Worm (Caenorhabditis elegans) whole organism, late embryonic: ENCODE data around the gene F28C1.1.

Experiments used
- C08G9.2 ChIP-seq: sonication (generic microtip); optimal IDR thresholded peaks from 2 replicates; lab custom pipeline; 2016; ENCODE audit warnings: mild to moderate bottlenecking, missing genetic modification characterization, moderate library complexity, missing compliant biosample characterization
- F13H6.1 ChIP-seq: sonication (generic microtip); optimal IDR thresholded peaks from 2 replicates; lab custom pipeline; 2016; ENCODE audit warnings: missing genetic modification characterization, missing compliant biosample characterization
- K02D7.2 ChIP-seq: sonication (generic microtip); optimal IDR thresholded peaks from 2 replicates; lab custom pipeline; 2017; ENCODE audit warnings: mild to moderate bottlenecking, missing genetic modification characterization, missing compliant biosample characterization
- K09A11.1 ChIP-seq: sonication (generic microtip); optimal IDR thresholded peaks from 2 replicates; lab custom pipeline; 2017; ENCODE audit warnings: antibody characterized with exemption, mild to moderate bottlenecking, missing genetic modification characterization, missing compliant biosample characterization; ENCODE audit not compliant: insufficient read depth
- T23F11.4 ChIP-seq: fragments of 200-800 bp; sonication (Bioruptor generic); optimal IDR thresholded peaks from 2 replicates; lab custom pipeline; 2018; ENCODE audit warnings: mild to moderate bottlenecking, missing genetic modification characterization, missing compliant biosample characterization
- Y22D7AL.16 ChIP-seq: sonication (generic microtip); optimal IDR thresholded peaks from 2 replicates; lab custom pipeline; 2016; ENCODE audit warnings: missing genetic modification characterization, missing compliant biosample characterization
- ahr-1 ChIP-seq: sonication (generic microtip); optimal IDR thresholded peaks from 2 replicates; lab custom pipeline; 2016; ENCODE audit warnings: missing genetic modification characterization, missing compliant biosample characterization
- ceh-18 ChIP-seq: sonication (generic microtip); optimal IDR thresholded peaks from 2 replicates; lab custom pipeline; 2016; ENCODE audit warnings: missing genetic modification characterization, missing compliant biosample characterization
- ceh-2 ChIP-seq: sonication (generic microtip); optimal IDR thresholded peaks from 2 replicates; lab custom pipeline; 2016; ENCODE audit warnings: missing genotype, missing genetic modification characterization, missing compliant biosample characterization
- ceh-22 ChIP-seq: sonication (generic microtip); optimal IDR thresholded peaks from 2 replicates; lab custom pipeline; 2017; ENCODE audit warnings: missing biosample characterization, missing genetic modification characterization
- ceh-30 ChIP-seq: fragments of 150-350 bp; optimal IDR thresholded peaks from 2 replicates; lab custom pipeline; 2014; ENCODE audit warnings: missing biosample characterization, missing genetic modification characterization
- ceh-31 ChIP-seq: sonication (generic microtip); optimal IDR thresholded peaks from 2 replicates; lab custom pipeline; 2016; ENCODE audit warnings: missing genetic modification characterization, missing compliant biosample characterization
- ceh-9 ChIP-seq: sonication (generic microtip); optimal IDR thresholded peaks from 2 replicates; lab custom pipeline; 2016; ENCODE audit warnings: mild to moderate bottlenecking, missing genetic modification characterization, inconsistent platforms, missing compliant biosample characterization
- che-1 ChIP-seq: sonication (generic microtip); optimal IDR thresholded peaks from 2 replicates; lab custom pipeline; 2016; ENCODE audit warnings: mild to moderate bottlenecking, missing genetic modification characterization, missing compliant biosample characterization
- dmd-4 ChIP-seq: sonication (generic microtip); optimal IDR thresholded peaks from 2 replicates; lab custom pipeline; 2016; ENCODE audit warnings: borderline replicate concordance, missing genetic modification characterization, missing compliant biosample characterization
- dve-1 ChIP-seq: sonication (generic microtip); optimal IDR thresholded peaks from 2 replicates; lab custom pipeline; 2017; ENCODE audit warnings: antibody characterized with exemption, mild to moderate bottlenecking, missing genetic modification characterization, missing compliant biosample characterization
- elt-4 ChIP-seq: sonication (generic microtip); optimal IDR thresholded peaks from 2 replicates; lab custom pipeline; 2016; ENCODE audit warnings: missing genetic modification characterization, missing compliant biosample characterization
- fkh-10 ChIP-seq: fragments of 150-350 bp; optimal IDR thresholded peaks from 2 replicates; lab custom pipeline; 2014; ENCODE audit warnings: missing biosample characterization, missing genetic modification reagents, missing genetic modification characterization
- gmeb-2 ChIP-seq: sonication (generic microtip); optimal IDR thresholded peaks from 2 replicates; lab custom pipeline; 2016; ENCODE audit warnings: missing genetic modification characterization, inconsistent platforms, missing compliant biosample characterization
- hlh-13 ChIP-seq: fragments of 200-800 bp; sonication (Bioruptor generic); optimal IDR thresholded peaks from 2 replicates; lab custom pipeline; 2018; ENCODE audit warnings: mild to moderate bottlenecking, missing genetic modification characterization, missing compliant biosample characterization
- hlh-15 ChIP-seq: sonication (generic microtip); optimal IDR thresholded peaks from 2 replicates; lab custom pipeline; 2016; ENCODE audit warnings: missing genetic modification characterization, missing compliant biosample characterization
- hlh-6 ChIP-seq: sonication (generic microtip); optimal IDR thresholded peaks from 2 replicates; lab custom pipeline; 2016; ENCODE audit warnings: missing genotype, missing genetic modification characterization, missing compliant biosample characterization
- nhr-11 ChIP-seq: fragments of 150-350 bp; optimal IDR thresholded peaks from 2 replicates; lab custom pipeline; 2014; ENCODE audit warnings: missing biosample characterization, missing genetic modification characterization
- nhr-232 ChIP-seq: sonication (generic microtip); optimal IDR thresholded peaks from 2 replicates; lab custom pipeline; 2016; ENCODE audit warnings: missing genetic modification characterization, missing compliant biosample characterization
- npax-4 ChIP-seq: sonication (generic microtip); optimal IDR thresholded peaks from 2 replicates; lab custom pipeline; 2016; ENCODE audit warnings: missing genetic modification characterization, missing compliant biosample characterization
- pat-9 ChIP-seq: fragments of 200-800 bp; sonication (Bioruptor generic); optimal IDR thresholded peaks from 2 replicates; lab custom pipeline; 2018; ENCODE audit warnings: mild to moderate bottlenecking, missing genetic modification characterization, moderate library complexity, missing compliant biosample characterization
- pha-4 ChIP-seq: fragments of 150-350 bp; optimal IDR thresholded peaks from 2 replicates; lab custom pipeline; 2018; ENCODE audit warnings: missing biosample characterization, missing genetic modification reagents, missing genetic modification characterization
- pqm-1 ChIP-seq: sonication (generic microtip); optimal IDR thresholded peaks from 2 replicates; lab custom pipeline; 2016; ENCODE audit warnings: missing genetic modification characterization, missing compliant biosample characterization
- ref-2 ChIP-seq: sonication (generic microtip); optimal IDR thresholded peaks from 2 replicates; lab custom pipeline; 2016; ENCODE audit warnings: missing genetic modification characterization, missing compliant biosample characterization
- sdc-2 ChIP-seq: sonication (generic microtip); optimal IDR thresholded peaks from 2 replicates; lab custom pipeline; 2016; ENCODE audit warnings: missing genotype, missing genetic modification characterization, missing compliant biosample characterization
- sox-2 ChIP-seq: fragments of 200-800 bp; sonication (Bioruptor generic); IDR thresholded peaks from 2 replicates; pipeline ENCODE4 v1.3.6; 2022; ENCODE audit warnings: missing genetic modification reagents, missing genetic modification characterization, missing compliant biosample characterization
- sox-4 ChIP-seq: sonication (generic microtip); optimal IDR thresholded peaks from 2 replicates; lab custom pipeline; 2017; ENCODE audit warnings: mild to moderate bottlenecking, missing genetic modification characterization, inconsistent platforms, missing compliant biosample characterization
- syd-9 ChIP-seq: sonication (generic microtip); optimal IDR thresholded peaks from 2 replicates; lab custom pipeline; 2016; ENCODE audit warnings: mild to moderate bottlenecking, missing genetic modification characterization, moderate library complexity, missing compliant biosample characterization
- tbx-2 ChIP-seq: sonication (generic microtip); optimal IDR thresholded peaks from 2 replicates; lab custom pipeline; 2016; ENCODE audit warnings: missing genetic modification characterization, missing compliant biosample characterization
- ttx-3 ChIP-seq: sonication (generic microtip); optimal IDR thresholded peaks from 2 replicates; lab custom pipeline; 2016; ENCODE audit warnings: missing genetic modification reagents, missing genetic modification characterization, missing compliant biosample characterization
- unc-3 ChIP-seq, 2 experiments: fragments of 200-800 bp in 1 of 2; sonication (Bioruptor generic) in 1 of 2; sonication (generic microtip) in 1 of 2; conservative IDR thresholded peaks in 1 of 2; optimal IDR thresholded peaks in 1 of 2; 2 replicates each; pipeline versions ENCODE4 v1.3.6 to Lab custom; 2016 to 2022; ENCODE audit warnings: missing compliant biosample characterization in 2 of 2, missing genetic modification characterization in 2 of 2, missing genetic modification reagents in 1 of 2
- unc-86 ChIP-seq: sonication (generic microtip); optimal IDR thresholded peaks from 2 replicates; lab custom pipeline; 2016; ENCODE audit warnings: missing genetic modification characterization, missing compliant biosample characterization
- zip-5 ChIP-seq: sonication (generic microtip); optimal IDR thresholded peaks from 2 replicates; lab custom pipeline; 2016; ENCODE audit warnings: missing genetic modification characterization, missing compliant biosample characterization
- ztf-16 ChIP-seq: sonication (generic microtip); optimal IDR thresholded peaks from 2 replicates; lab custom pipeline; 2017; ENCODE audit warnings: missing genetic modification characterization, missing compliant biosample characterization

Gene F28C1.1

DNA sequence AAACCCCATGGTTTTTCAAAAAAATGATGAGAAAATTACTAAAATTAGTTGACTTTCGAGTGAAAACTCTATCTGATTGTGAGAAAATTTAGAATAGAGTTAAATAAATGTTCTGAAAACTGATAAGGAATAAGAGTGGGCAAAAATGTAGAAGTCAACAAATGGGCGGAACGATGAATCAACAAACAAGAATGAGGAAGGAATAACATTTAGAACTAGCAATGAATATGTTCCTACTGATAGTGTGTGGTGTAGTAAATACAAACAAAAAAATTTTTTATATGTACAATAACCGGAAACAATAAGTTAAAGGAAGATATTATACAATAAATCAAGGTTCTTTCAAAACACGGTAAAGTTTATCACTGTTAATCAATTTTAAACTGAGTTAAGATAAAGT is 6.9 kb upstream of the F28C1.1 start, which contains the start of gene pals-39:
pals-39 (minus strand) TSS at position 101 of the 400 bp plus-strand sequence.
- TF ChIP-seq hlh-15 (tag; lab: Kevin White, UChicago) (no peak), F13H6.1 (tag; lab: Kevin White, UChicago) (no peak), nhr-232 (tag; lab: Kevin White, UChicago) (no peak), ceh-9 (tag; lab: Kevin White, UChicago) (no peak), K09A11.1 (tag; lab: Kevin White, UChicago) (no peak), syd-9 (tag; lab: Kevin White, UChicago) (no peak), che-1 (tag; lab: Kevin White, UChicago) (no peak), ttx-3 (tag; lab: Kevin White, UChicago) (no peak), ceh-18 (tag; lab: Kevin White, UChicago) (no peak), elt-4 (tag; lab: Kevin White, UChicago) (no peak), unc-86 (no peak), T23F11.4 (GFP tag; lab: Kevin White, UChicago) (no peak), gmeb-2 (tag; lab: Kevin White, UChicago) (no peak), ceh-22 (tag; lab: Kevin White, UChicago) (no peak), nhr-11 (tag; lab: Kevin White, UChicago) (no peak), C08G9.2 (tag; lab: Kevin White, UChicago) (no peak), sox-4 (tag; lab: Kevin White, UChicago) (no peak), ceh-31 (tag; lab: Kevin White, UChicago) (no peak)

DNA sequence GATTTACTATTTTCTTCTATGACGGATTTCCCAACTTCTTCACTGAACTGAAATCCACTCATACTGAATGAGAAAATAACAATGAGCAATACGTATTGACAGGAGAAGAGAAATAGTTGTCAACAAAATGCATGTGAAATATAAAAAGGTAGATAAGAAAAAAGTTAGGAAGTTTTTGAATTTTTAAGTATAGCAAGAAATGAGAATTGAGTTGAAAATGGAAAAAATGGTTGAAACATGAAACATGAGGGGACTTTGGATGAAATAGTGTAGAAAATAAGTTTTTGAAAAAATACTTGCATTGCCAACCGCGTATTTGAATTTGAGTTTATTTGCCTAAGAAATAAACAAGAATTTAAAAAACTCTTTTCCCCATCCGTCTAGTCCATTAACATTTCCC is 3.7 kb upstream of the F28C1.1 start, which contains the start of the genes pals-38 and C54D10.9:
pals-38 (minus strand) TSS at position 101 of the 400 bp plus-strand sequence.
C54D10.9 (plus strand) TSS at position 259 of the 400 bp plus-strand sequence.
- TF ChIP-seq Y22D7AL.16 (no peak), pat-9 (tag; lab: Kevin White, UChicago) (no peak), hlh-6 (tag; lab: Kevin White, UChicago) (no peak), tbx-2 (tag; lab: Kevin White, UChicago) (no peak), fkh-10 (GFP tag; lab: Kevin White, UChicago) (no peak), dve-1 (tag; lab: Kevin White, UChicago) (no peak), sox-2 (GFP tag; lab: Robert Waterston, UW) (no peak), dmd-4 (tag; lab: Kevin White, UChicago) (no peak), sox-4 (tag; lab: Kevin White, UChicago) (no peak), npax-4 (no peak), ceh-9 (tag; lab: Kevin White, UChicago) (no peak)

DNA sequence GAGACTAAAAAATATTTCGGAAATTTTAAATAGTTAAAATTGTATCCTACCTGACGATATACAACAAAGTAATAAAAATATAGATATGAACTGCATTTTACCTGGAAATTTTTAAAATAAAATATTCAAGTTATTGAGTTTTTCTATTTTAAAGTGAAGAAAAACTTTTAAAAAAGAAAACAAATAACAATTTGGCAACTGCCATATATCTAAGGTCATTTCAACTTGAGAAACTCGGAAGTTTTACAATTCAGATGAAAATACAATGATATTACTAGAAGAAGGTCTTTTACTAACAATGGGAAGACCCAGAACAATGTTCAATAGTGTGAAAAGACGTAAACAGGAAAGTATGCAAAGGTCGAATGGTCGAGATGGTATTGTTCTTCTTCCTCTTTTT is 703 bp upstream of the F28C1.1 start, which contains the start of gene C54D10.10:
C54D10.10 (minus strand) TSS at position 101 of the 400 bp plus-strand sequence.
- TF ChIP-seq unc-3 (GFP tag; conservative IDR thresholded peaks at IDR 0.05; lab: Robert Waterston, UW) (no peak), unc-3 (tag; optimal IDR thresholded peaks at IDR 0.05; lab: Kevin White, UChicago) (no peak), ceh-18 (tag; lab: Kevin White, UChicago) (no peak), ahr-1 (tag; lab: Kevin White, UChicago) (no peak), ceh-30 (no peak), ref-2 (tag; lab: Kevin White, UChicago) (no peak)

DNA sequence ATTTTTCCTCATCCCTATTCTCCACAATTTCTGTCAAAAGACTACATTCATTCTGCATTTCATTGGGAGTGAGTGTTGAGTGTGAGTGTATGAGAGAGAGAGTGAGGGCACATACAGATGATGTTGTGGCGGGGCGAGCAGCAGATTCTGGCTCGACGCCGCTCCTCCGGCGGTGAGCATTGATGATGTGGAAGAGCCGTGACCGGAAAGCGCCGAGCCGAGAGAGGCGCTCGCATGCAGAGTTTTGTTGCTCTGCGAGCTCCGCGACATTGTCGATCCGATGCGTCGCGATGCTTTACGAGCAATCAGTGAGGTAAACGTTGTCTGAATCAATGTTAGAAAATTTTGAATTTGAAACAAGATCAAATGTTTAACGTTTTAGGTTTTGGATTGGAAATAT is 5.1 kb downstream of the F28C1.1 start:
- no peak for TF ChIP-seq F13H6.1 (tag; lab: Kevin White, UChicago)
- no peak for TF ChIP-seq hlh-13 (GFP tag; lab: Kevin White, UChicago)
- no peak for TF ChIP-seq ceh-31 (tag; lab: Kevin White, UChicago)
- TF ChIP-seq syd-9 (tag; lab: Kevin White, UChicago): no peak
- TF ChIP-seq, all 69 proteins: peak for 0

DNA sequence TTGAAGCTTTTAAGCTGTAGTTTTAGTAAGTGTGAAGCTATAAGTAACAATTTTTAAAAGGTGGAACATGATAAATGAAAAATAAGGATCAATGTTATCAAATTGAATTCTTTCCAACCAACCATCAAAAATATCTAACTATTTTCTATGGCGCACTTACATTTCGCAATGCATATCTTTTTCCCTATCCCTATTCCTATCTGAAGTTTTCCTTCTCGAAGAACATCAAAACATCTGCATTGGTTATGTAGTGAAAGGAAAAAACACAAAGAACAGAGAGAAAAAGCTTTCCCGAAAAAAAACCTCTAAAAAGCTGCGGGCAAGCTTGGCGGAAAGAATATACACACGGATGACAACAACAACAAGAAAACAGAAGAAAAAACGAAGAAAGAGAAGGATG is 10.0 kb downstream of the F28C1.1 start:
- TF ChIP-seq ceh-30: no peak
- no peak for TF ChIP-seq zip-5 (tag; lab: Kevin White, UChicago)
- TF ChIP-seq ceh-2 (tag; lab: Kevin White, UChicago): no peak
- TF ChIP-seq ztf-16 (tag; lab: Kevin White, UChicago): no peak
- no peak for TF ChIP-seq K02D7.2 (tag; lab: Kevin White, UChicago)
- no peak for TF ChIP-seq elt-4 (tag; lab: Kevin White, UChicago)
- no peak for TF ChIP-seq sdc-2 (tag; lab: Kevin White, UChicago)
- no peak for TF ChIP-seq pqm-1 (tag; lab: Kevin White, UChicago)
- no peak for TF ChIP-seq Y22D7AL.16
- no peak for TF ChIP-seq pha-4 (tag; lab: Kevin White, UChicago)
- TF ChIP-seq nhr-232 (tag; lab: Kevin White, UChicago): no peak
- no peak for TF ChIP-seq unc-86
